Worm (Caenorhabditis elegans) whole organism, midembryonic: Measurements from ENCODE around the gene T23F6.2.

ENCODE experiments used
- flt-1 ChIP-seq: fragments of 200-800 bp; sonication (Bioruptor generic); IDR thresholded peaks from 2 replicates; pipeline ENCODE4 v1.3.6; 2022; ENCODE audit warnings: missing genetic modification characterization, missing compliant biosample characterization
- med-1 ChIP-seq: sonication (generic microtip); optimal IDR thresholded peaks from 2 replicates; lab custom pipeline; 2017; ENCODE audit warnings: missing genetic modification characterization, mild to moderate bottlenecking, missing compliant biosample characterization, antibody characterized with exemption, missing genetic modification reagents; ENCODE audit not compliant: insufficient read depth
- tab-1 ChIP-seq: fragments of 200-800 bp; sonication (Bioruptor generic); IDR thresholded peaks from 2 replicates; pipeline ENCODE4 v1.3.6; 2022; ENCODE audit warnings: missing genetic modification characterization, missing compliant biosample characterization
- ztf-29 ChIP-seq: fragments of 200-800 bp; sonication (Bioruptor generic); IDR thresholded peaks from 2 replicates; pipeline ENCODE4 v1.3.6; 2022; ENCODE audit warnings: missing genetic modification reagents, missing genetic modification characterization, missing compliant biosample characterization

ce11 chrIV:12684826-12685594, 36.1 kb upstream of the T23F6.2 start:
- TF ChIP-seq ztf-29 (GFP tag; lab: Robert Waterston, UW) = no peak
- TF ChIP-seq med-1 (GFP tag; lab: Kevin White, UChicago) = no peak
- TF ChIP-seq flt-1 = no peak
- no peak for TF ChIP-seq tab-1 (GFP tag; lab: Robert Waterston, UW)
